Fruit fly (Drosophila melanogaster) whole organism, embryonic: ENCODE data around the gene Rbfox1.

Experiments used
- CG1024 ChIP-seq: fragments of 200-800 bp; sonication (Bioruptor generic); IDR thresholded peaks from 2 replicates; pipeline ENCODE4 v1.3.6; 2022; ENCODE audit warnings: missing biosample characterization, missing genetic modification characterization
- CG13287 ChIP-seq: fragments of 200-800 bp; sonication (Bioruptor generic); IDR thresholded peaks from 2 replicates; pipeline ENCODE4 v1.3.6; 2022; ENCODE audit warnings: missing biosample characterization, missing genetic modification characterization; ENCODE audit not compliant: partially characterized antibody
- CG14965 ChIP-seq: fragments of 200-800 bp; sonication (Bioruptor generic); optimal IDR thresholded peaks from 2 replicates; lab custom pipeline; 2016; ENCODE audit warnings: missing biosample characterization, missing genetic modification characterization, borderline replicate concordance
- Dref ChIP-seq: fragments of 200-800 bp; sonication (Bioruptor generic); IDR thresholded peaks from 2 replicates; pipeline ENCODE4 v1.3.6; 2022; ENCODE audit warnings: missing biosample characterization, missing genetic modification characterization
- Ravus ChIP-seq: fragments of 200-800 bp; sonication (Bioruptor generic); IDR thresholded peaks from 2 replicates; pipeline ENCODE4 v1.3.6; 2022; ENCODE audit warnings: missing biosample characterization, missing genetic modification characterization
- ato ChIP-seq: fragments of 200-800 bp; sonication (Bioruptor generic); IDR thresholded peaks from 2 replicates; pipeline ENCODE4 v1.3.6; 2022; ENCODE audit warnings: missing biosample characterization, missing genetic modification characterization; ENCODE audit not compliant: partially characterized antibody
- fu2 ChIP-seq: fragments of 200-800 bp; sonication (Bioruptor generic); optimal IDR thresholded peaks from 2 replicates; lab custom pipeline; 2016; ENCODE audit warnings: missing biosample characterization, missing genetic modification characterization
- nom ChIP-seq: fragments of 200-800 bp; sonication (Bioruptor generic); optimal IDR thresholded peaks from 2 replicates; lab custom pipeline; 2017; ENCODE audit warnings: missing biosample characterization, missing genetic modification characterization, mild to moderate bottlenecking, moderate library complexity, missing genetic modification reagents
- oc ChIP-seq: fragments of 200-800 bp; sonication (Bioruptor generic); optimal IDR thresholded peaks from 2 replicates; lab custom pipeline; 2018; ENCODE audit warnings: missing biosample characterization, mild to moderate bottlenecking, missing genetic modification characterization, moderate library complexity
- slp2 ChIP-seq: fragments of 200-800 bp; sonication (Bioruptor generic); optimal IDR thresholded peaks from 2 replicates; lab custom pipeline; 2016; ENCODE audit warnings: missing biosample characterization, missing genetic modification characterization
- trem ChIP-seq: fragments of 200-800 bp; optimal IDR thresholded peaks from 3 replicates; lab custom pipeline; 2019; ENCODE audit warnings: missing biosample characterization, mild to moderate bottlenecking, missing genetic modification characterization, moderate library complexity

- no peak; the same call in 1 of the 2 replicates for TF ChIP-seq CG13287 (GFP tag; lab: Robert Waterston, UW)
- TF ChIP-seq nom (GFP tag; lab: Kevin White, UChicago), result no peak
- no peak for TF ChIP-seq trem (tag; lab: Kevin White, UChicago)
- no peak for TF ChIP-seq CG14965 (GFP tag; lab: Kevin White, UChicago)
- no peak for TF ChIP-seq Ravus (GFP tag; lab: Robert Waterston, UW)
- TF ChIP-seq ato (GFP tag; lab: Robert Waterston, UW), result no peak
- TF ChIP-seq CG1024 (GFP tag; lab: Robert Waterston, UW), result no peak
- no peak for TF ChIP-seq fu2 (GFP tag; lab: Kevin White, UChicago)
- TF ChIP-seq slp2 (GFP tag; lab: Kevin White, UChicago), result no peak
- TF ChIP-seq oc (tag; lab: Kevin White, UChicago), result no peak
- no peak for TF ChIP-seq Dref (GFP tag; lab: Robert Waterston, UW)
Observed at dm6 chr3L:10531907-10532581, 50.8 kb downstream of the Rbfox1 start.
